Fruit fly (Drosophila melanogaster) whole organism, prepupa: ENCODE measurements around the gene CG14086.

Experiments used
- Blimp-1 ChIP-seq: fragments of 200-800 bp; sonication (Bioruptor generic); optimal IDR thresholded peaks from 3 replicates; lab custom pipeline; 2017; ENCODE audit warnings: missing biosample characterization, missing genetic modification characterization, mild to moderate bottlenecking, moderate library complexity, missing genetic modification reagents
- CG11294 ChIP-seq: fragments of 200-800 bp; sonication (Bioruptor generic); IDR thresholded peaks from 2 replicates; pipeline ENCODE4 v1.3.6; 2022; ENCODE audit warnings: missing biosample characterization, missing genetic modification characterization
- CG11762 ChIP-seq: fragments of 200-800 bp; sonication (Bioruptor generic); optimal IDR thresholded peaks from 3 replicates; lab custom pipeline; 2016; ENCODE audit warnings: missing biosample characterization, missing genetic modification characterization; ENCODE audit not compliant: insufficient read depth
- CG1621 ChIP-seq: fragments of 200-800 bp; sonication (Bioruptor generic); optimal IDR thresholded peaks from 3 replicates; lab custom pipeline; 2018; ENCODE audit warnings: missing biosample characterization, mild to moderate bottlenecking, missing genetic modification characterization
- Hr39 ChIP-seq: fragments of 200-800 bp; sonication (Bioruptor generic); optimal IDR thresholded peaks from 2 replicates; lab custom pipeline; 2016; ENCODE audit warnings: missing biosample characterization, missing genetic modification characterization
- OdsH ChIP-seq: fragments of 200-800 bp; sonication (Bioruptor generic); optimal IDR thresholded peaks from 3 replicates; lab custom pipeline; 2016; ENCODE audit warnings: missing biosample characterization, missing genetic modification characterization
- Sox102F ChIP-seq: fragments of 200-800 bp; sonication (Bioruptor generic); optimal IDR thresholded peaks from 2 replicates; lab custom pipeline; 2016; ENCODE audit warnings: missing biosample characterization, mild to moderate bottlenecking, missing genetic modification characterization
- fd59A ChIP-seq: fragments of 200-800 bp; sonication (Bioruptor generic); optimal IDR thresholded peaks from 2 replicates; lab custom pipeline; 2017; ENCODE audit warnings: missing biosample characterization, mild to moderate bottlenecking, missing genetic modification characterization, missing genetic modification reagents
- fd85E ChIP-seq: fragments of 200-800 bp; sonication (Bioruptor generic); optimal IDR thresholded peaks from 3 replicates; lab custom pipeline; 2016; ENCODE audit warnings: missing biosample characterization, missing genetic modification characterization
- fkh ChIP-seq: fragments of 200-800 bp; sonication (Bioruptor generic); optimal IDR thresholded peaks from 3 replicates; lab custom pipeline; 2017; ENCODE audit warnings: missing biosample characterization, mild to moderate bottlenecking, missing genetic modification characterization, moderate library complexity
- topi ChIP-seq: fragments of 200-800 bp; sonication (Bioruptor generic); optimal IDR thresholded peaks from 3 replicates; lab custom pipeline; 2016; ENCODE audit warnings: missing biosample characterization, missing genetic modification characterization
- vri ChIP-seq: fragments of 200-800 bp; sonication (Bioruptor generic); optimal IDR thresholded peaks from 3 replicates; lab custom pipeline; 2016; ENCODE audit warnings: missing biosample characterization, mild to moderate bottlenecking, missing genetic modification characterization

DNA sequence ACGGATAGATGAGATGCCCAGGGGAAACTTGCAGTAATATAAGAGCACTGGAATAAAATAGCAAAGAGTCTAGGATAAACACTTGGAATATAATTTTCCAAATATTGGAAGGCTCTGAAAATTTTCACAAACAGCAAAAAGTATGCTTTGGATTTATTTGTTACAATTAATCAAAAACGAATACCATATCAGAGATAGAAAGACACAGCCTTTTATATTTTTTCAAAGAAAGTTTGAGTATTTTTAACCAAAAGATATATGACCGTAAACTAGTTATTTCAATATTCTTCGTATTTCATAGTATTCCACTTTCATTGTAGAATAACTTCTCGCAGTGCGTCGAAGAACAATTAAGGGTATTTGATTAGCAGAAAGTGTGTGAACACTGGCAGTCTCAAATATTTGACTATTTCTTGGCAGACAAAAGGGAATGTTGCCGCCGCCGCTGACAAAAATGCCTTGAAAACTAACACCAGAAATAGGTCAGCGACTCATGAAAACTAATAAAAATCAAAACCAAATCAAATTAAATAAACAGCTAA is 46.7 kb upstream of the CG14086 start:
- no peak for TF ChIP-seq fd85E (GFP tag; lab: Kevin White, UChicago)
- no peak for TF ChIP-seq Sox102F (GFP tag; lab: Kevin White, UChicago)
- no peak for TF ChIP-seq topi
- no peak for TF ChIP-seq OdsH (GFP tag; lab: Kevin White, UChicago)
- TF ChIP-seq CG11762 (GFP tag; lab: Kevin White, UChicago): no peak
- TF ChIP-seq Hr39 (GFP tag; lab: Kevin White, UChicago): no peak
- TF ChIP-seq CG1621 (tag; lab: Kevin White, UChicago): no peak
- TF ChIP-seq vri (GFP tag; lab: Kevin White, UChicago): no peak
- no peak for TF ChIP-seq fkh (GFP tag; lab: Kevin White, UChicago)
- TF ChIP-seq fd59A (GFP tag; lab: Kevin White, UChicago): no peak
- TF ChIP-seq Blimp-1: no peak
- TF ChIP-seq CG11294 (GFP tag; lab: Robert Waterston, UW): no peak
